Worm (Caenorhabditis elegans) whole organism, mixed stage, embryonic: ENCODE measurements around the gene nhr-262.

Source experiments
- M03D4.4 ChIP-seq: sonication (generic microtip); optimal IDR thresholded peaks from 2 replicates; lab custom pipeline; 2017; ENCODE audit warnings: mild to moderate bottlenecking, missing genetic modification characterization, missing compliant biosample characterization
- bed-3 ChIP-seq: fragments of 200-800 bp; sonication (Bioruptor generic); optimal IDR thresholded peaks from 3 replicates; lab custom pipeline; 2018; ENCODE audit warnings: mild to moderate bottlenecking, missing genetic modification characterization, moderate library complexity, missing compliant biosample characterization
- blmp-1 ChIP-seq: fragments of 150-350 bp; optimal IDR thresholded peaks from 2 replicates; lab custom pipeline; 2014; ENCODE audit warnings: missing biosample characterization, missing genetic modification characterization
- ceh-39 ChIP-seq: fragments of 150-350 bp; optimal IDR thresholded peaks from 2 replicates; lab custom pipeline; 2014; ENCODE audit warnings: missing biosample characterization, missing genetic modification characterization
- ceh-43 ChIP-seq: fragments of 200-800 bp; sonication (Bioruptor generic); optimal IDR thresholded peaks from 2 replicates; lab custom pipeline; 2018; ENCODE audit warnings: mild to moderate bottlenecking, missing genetic modification characterization, moderate library complexity, missing compliant biosample characterization
- ceh-83 ChIP-seq: fragments of 200-800 bp; sonication (Bioruptor generic); optimal IDR thresholded peaks from 2 replicates; lab custom pipeline; 2018; ENCODE audit warnings: mild to moderate bottlenecking, missing genetic modification characterization, missing compliant biosample characterization
- ces-1 ChIP-seq: fragments of 150-350 bp; optimal IDR thresholded peaks from 2 replicates; lab custom pipeline; 2014; ENCODE audit warnings: missing biosample characterization, missing genetic modification reagents, missing genetic modification characterization
- drap-1 ChIP-seq: fragments of 200-800 bp; sonication (Bioruptor generic); optimal IDR thresholded peaks from 3 replicates; lab custom pipeline; 2018; ENCODE audit warnings: mild to moderate bottlenecking, missing genetic modification characterization, missing compliant biosample characterization
- elt-1 ChIP-seq: sonication (generic microtip); optimal IDR thresholded peaks from 2 replicates; lab custom pipeline; 2017; ENCODE audit warnings: missing genetic modification characterization, mild to moderate bottlenecking, missing compliant biosample characterization, antibody characterized with exemption, moderate library complexity, borderline replicate concordance; ENCODE audit not compliant: insufficient read depth
- elt-3 ChIP-seq: fragments of 150-350 bp; optimal IDR thresholded peaks from 2 replicates; lab custom pipeline; 2014; ENCODE audit warnings: missing biosample characterization, missing genetic modification characterization
- flh-1 ChIP-seq: fragments of 200-800 bp; sonication (Bioruptor generic); optimal IDR thresholded peaks from 2 replicates; lab custom pipeline; 2018; ENCODE audit warnings: mild to moderate bottlenecking, missing genetic modification characterization, moderate library complexity, missing compliant biosample characterization
- ham-2 ChIP-seq: fragments of 200-800 bp; sonication (Bioruptor generic); optimal IDR thresholded peaks from 2 replicates; lab custom pipeline; 2018; ENCODE audit warnings: mild to moderate bottlenecking, missing genetic modification characterization, missing compliant biosample characterization
- hlh-1 ChIP-seq: fragments of 150-350 bp; optimal IDR thresholded peaks from 2 replicates; lab custom pipeline; 2014; ENCODE audit warnings: missing biosample characterization, missing genetic modification reagents, missing genetic modification characterization
- lin-13 ChIP-seq: fragments of 150-350 bp; optimal IDR thresholded peaks from 2 replicates; lab custom pipeline; 2014; ENCODE audit warnings: missing biosample characterization, missing genetic modification characterization
- lsy-2 ChIP-seq: fragments of 150-350 bp; optimal IDR thresholded peaks from 2 replicates; lab custom pipeline; 2014; ENCODE audit warnings: missing biosample characterization, missing genetic modification characterization
- mab-5 ChIP-seq: fragments of 150-350 bp; optimal IDR thresholded peaks from 2 replicates; lab custom pipeline; 2014; ENCODE audit warnings: missing biosample characterization, missing genetic modification characterization
- mep-1 ChIP-seq: fragments of 150-350 bp; optimal IDR thresholded peaks from 2 replicates; lab custom pipeline; 2017; ENCODE audit warnings: missing biosample characterization, missing genetic modification reagents, missing genetic modification characterization, inconsistent platforms
- nhr-12 ChIP-seq: fragments of 150-350 bp; optimal IDR thresholded peaks from 2 replicates; lab custom pipeline; 2014; ENCODE audit warnings: missing biosample characterization, missing genetic modification characterization
- nhr-2 ChIP-seq: fragments of 150-350 bp; optimal IDR thresholded peaks from 2 replicates; lab custom pipeline; 2014; ENCODE audit warnings: missing biosample characterization, missing genetic modification characterization
- nhr-237 ChIP-seq: fragments of 150-350 bp; optimal IDR thresholded peaks from 2 replicates; lab custom pipeline; 2014; ENCODE audit warnings: missing biosample characterization, missing genetic modification characterization
- nhr-28 ChIP-seq: fragments of 150-350 bp; optimal IDR thresholded peaks from 2 replicates; lab custom pipeline; 2014; ENCODE audit warnings: missing biosample characterization, missing genetic modification characterization
- nhr-76 ChIP-seq: sonication (generic microtip); optimal IDR thresholded peaks from 2 replicates; lab custom pipeline; 2017; ENCODE audit warnings: missing biosample characterization, missing genetic modification characterization
- pha-4 ChIP-seq: fragments of 150-350 bp; optimal IDR thresholded peaks from 2 replicates; lab custom pipeline; 2018; ENCODE audit warnings: missing biosample characterization, missing genetic modification reagents, missing genetic modification characterization
- sem-2 ChIP-seq: fragments of 200-800 bp; sonication (Bioruptor generic); optimal IDR thresholded peaks from 2 replicates; lab custom pipeline; 2018; ENCODE audit warnings: mild to moderate bottlenecking, missing genetic modification characterization, missing compliant biosample characterization
- snpc-4 ChIP-seq: fragments of 150-350 bp; optimal IDR thresholded peaks from 2 replicates; lab custom pipeline; 2014; ENCODE audit warnings: missing biosample characterization, missing genetic modification characterization
- sptf-1 ChIP-seq: sonication (generic microtip); optimal IDR thresholded peaks from 2 replicates; lab custom pipeline; 2017; ENCODE audit warnings: mild to moderate bottlenecking, missing genetic modification characterization, moderate library complexity, missing compliant biosample characterization
- tbx-8 ChIP-seq: fragments of 200-800 bp; sonication (Bioruptor generic); optimal IDR thresholded peaks from 2 replicates; lab custom pipeline; 2018; ENCODE audit warnings: mild to moderate bottlenecking, missing genetic modification characterization, moderate library complexity, missing compliant biosample characterization
- unc-120 ChIP-seq: sonication (generic microtip); optimal IDR thresholded peaks from 2 replicates; lab custom pipeline; 2017; ENCODE audit warnings: missing genetic modification characterization, missing compliant biosample characterization; ENCODE audit not compliant: poor library complexity, severe bottlenecking
- unc-39 ChIP-seq: fragments of 150-350 bp; optimal IDR thresholded peaks from 2 replicates; lab custom pipeline; 2014; ENCODE audit warnings: missing biosample characterization, missing genetic modification characterization
- unc-62 ChIP-seq: fragments of 150-350 bp; optimal IDR thresholded peaks from 2 replicates; lab custom pipeline; 2014; ENCODE audit warnings: missing biosample characterization, missing genetic modification reagents, missing genetic modification characterization
- zip-8 ChIP-seq: fragments of 150-350 bp; optimal IDR thresholded peaks from 2 replicates; lab custom pipeline; 2014; ENCODE audit warnings: missing biosample characterization, missing genetic modification characterization
- ztf-11 ChIP-seq: fragments of 150-350 bp; optimal IDR thresholded peaks from 2 replicates; lab custom pipeline; 2014; ENCODE audit warnings: missing biosample characterization, missing genetic modification characterization

The nhr-262 gene

ce11 chrV:16911934-16912333, 7.2 kb downstream of the nhr-262 start, which contains the start of gene nhr-116:
Gene nhr-116 (plus strand): TSS chrV:16912234.
- TF ChIP-seq ham-2 (GFP tag; lab: Kevin White, UChicago) (no peak), pha-4 (no peak), unc-39 (tag; lab: Kevin White, UChicago) (no peak), lin-13 (tag; lab: Kevin White, UChicago) (no peak), snpc-4 (tag; lab: Kevin White, UChicago) (no peak), sem-2 (GFP tag; lab: Kevin White, UChicago) (no peak), nhr-76 (tag; lab: Kevin White, UChicago) (no peak), tbx-8 (GFP tag; lab: Kevin White, UChicago) (no peak), unc-62 (GFP tag; lab: Kevin White, UChicago) (no peak), ceh-43 (GFP tag; lab: Kevin White, UChicago) (no peak), drap-1 (no peak), mab-5 (tag; lab: Kevin White, UChicago) (no peak)
- TF ChIP-seq, all 35 proteins: peak for 0

- no peak for TF ChIP-seq ceh-83 (GFP tag; lab: Kevin White, UChicago)
- TF ChIP-seq ceh-39 (tag; lab: Kevin White, UChicago): no peak
- TF ChIP-seq mab-5 (tag; lab: Kevin White, UChicago): no peak
- TF ChIP-seq nhr-28 (tag; lab: Kevin White, UChicago): no peak
- TF ChIP-seq drap-1: no peak
- TF ChIP-seq M03D4.4 (tag; lab: Kevin White, UChicago): no peak
- no peak for TF ChIP-seq unc-62 (GFP tag; lab: Kevin White, UChicago)
- no peak for TF ChIP-seq nhr-12 (tag; lab: Kevin White, UChicago)
- no peak for TF ChIP-seq sptf-1
- TF ChIP-seq unc-120 (tag; lab: Kevin White, UChicago): no peak
- TF ChIP-seq elt-1 (tag; lab: Kevin White, UChicago): no peak
- no peak for TF ChIP-seq hlh-1
- no peak for TF ChIP-seq mep-1
- no peak for TF ChIP-seq unc-39 (tag; lab: Kevin White, UChicago)
- TF ChIP-seq bed-3 (GFP tag; lab: Kevin White, UChicago): no peak
- no peak for TF ChIP-seq nhr-76 (tag; lab: Kevin White, UChicago)
- no peak for TF ChIP-seq flh-1 (GFP tag; lab: Kevin White, UChicago)
- TF ChIP-seq nhr-237 (tag; lab: Kevin White, UChicago): no peak
- TF ChIP-seq snpc-4 (tag; lab: Kevin White, UChicago): no peak
- no peak for TF ChIP-seq lin-13 (tag; lab: Kevin White, UChicago)
These were observed 11.4 kb downstream of the nhr-262 start, which contains the start of gene F09C6.10 for ce11 chrV:16916079-16916478. Gene F09C6.10 (minus strand): TSS chrV:16916179.

ce11 chrV:16918378-16918777, 13.7 kb downstream of the nhr-262 start, which contains the start of the genes fbxa-206 and Y102A5C.2:
Gene fbxa-206 (minus strand): TSS chrV:16918478.
Gene Y102A5C.2 (plus strand): TSS chrV:16918731.
- TF ChIP-seq hlh-1 (no peak), ztf-11 (tag; lab: Kevin White, UChicago) (no peak), elt-1 (tag; lab: Kevin White, UChicago) (no peak), ces-1 (GFP tag; lab: Kevin White, UChicago) (no peak), lsy-2 (tag; lab: Kevin White, UChicago) (no peak), nhr-76 (tag; lab: Kevin White, UChicago) (no peak), sptf-1 (no peak), M03D4.4 (tag; lab: Kevin White, UChicago) (no peak), drap-1 (no peak), ceh-39 (tag; lab: Kevin White, UChicago) (no peak), flh-1 (GFP tag; lab: Kevin White, UChicago) (no peak), lin-13 (tag; lab: Kevin White, UChicago) (no peak), ceh-83 (GFP tag; lab: Kevin White, UChicago) (no peak), nhr-2 (tag; lab: Kevin White, UChicago) (no peak), zip-8 (no peak), mab-5 (tag; lab: Kevin White, UChicago) (no peak), elt-3 (tag; lab: Kevin White, UChicago) (no peak), unc-62 (GFP tag; lab: Kevin White, UChicago) (no peak), tbx-8 (GFP tag; lab: Kevin White, UChicago) (no peak), blmp-1 (tag; lab: Kevin White, UChicago) (no peak)

DNA sequence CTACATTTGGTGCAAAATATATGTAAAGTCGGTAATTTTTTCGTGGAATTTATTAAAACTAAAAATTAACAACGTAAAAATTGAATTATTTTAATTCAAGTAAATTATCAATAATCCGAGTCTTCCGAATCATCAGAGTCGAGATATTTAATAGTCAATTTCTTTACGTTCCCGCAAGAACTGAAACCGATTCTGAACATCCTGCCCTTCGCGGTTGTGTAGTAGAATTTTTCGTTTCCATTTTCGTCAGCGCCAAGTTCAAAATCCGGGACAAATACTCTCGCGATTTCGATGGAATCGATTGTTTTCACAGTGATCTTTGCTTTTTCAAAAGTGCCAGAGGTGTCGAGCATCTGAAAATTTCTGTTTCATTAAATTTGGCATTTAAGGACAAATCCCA, 15.0 kb downstream of the nhr-262 start:
- no peak for TF ChIP-seq nhr-28 (tag; lab: Kevin White, UChicago)
